Worm (Caenorhabditis elegans) whole organism, young adult: ENCODE results near the gene tbx-7.

Experiments used
- F10E7.11 ChIP-seq: sonication (generic microtip); optimal IDR thresholded peaks from 2 replicates; lab custom pipeline; 2017; ENCODE audit warnings: mild to moderate bottlenecking, missing genetic modification characterization, moderate library complexity, missing compliant biosample characterization
- Y56A3A.18 ChIP-seq: fragments of 200-800 bp; sonication (Bioruptor generic); IDR thresholded peaks from 2 replicates; pipeline ENCODE4 v1.3.6; 2022; ENCODE audit warnings: missing genetic modification reagents, missing genetic modification characterization, missing compliant biosample characterization
- ama-1 ChIP-seq, 3 experiments: fragments of 150-350 bp in 1 of 3; sonication (generic microtip) in 2 of 3; optimal IDR thresholded peaks; 2 replicates each; lab custom pipeline; 2014 to 2018; ENCODE audit warnings: missing biosample characterization in 2 of 3, missing genetic modification characterization in 2 of 3, missing genetic modification reagents in 2 of 3
- dpl-1 ChIP-seq: fragments of 150-350 bp; optimal IDR thresholded peaks from 2 replicates; lab custom pipeline; 2014; ENCODE audit warnings: missing biosample characterization, missing genetic modification reagents, missing genetic modification characterization
- him-1 ChIP-seq: sonication (generic microtip); optimal IDR thresholded peaks from 2 replicates; lab custom pipeline; 2016; ENCODE audit warnings: missing genotype, missing genetic modification reagents, missing genetic modification characterization, missing compliant biosample characterization
- pha-4 ChIP-seq: fragments of 150-350 bp; sonication (generic microtip); optimal IDR thresholded peaks from 2 replicates; lab custom pipeline; 2014; ENCODE audit warnings: missing biosample characterization, missing genetic modification reagents, missing genetic modification characterization
- snpc-4 ChIP-seq, 5 experiments: fragments of 150-350 bp in 1 of 5; sonication (generic microtip) in 4 of 5; optimal IDR thresholded peaks; 2 replicates each; lab custom pipeline; 2014 to 2018; ENCODE audit warnings: missing genetic modification characterization in 5 of 5, missing biosample characterization in 3 of 5, antibody characterized with exemption in 2 of 5, mild to moderate bottlenecking in 2 of 5, missing compliant biosample characterization in 2 of 5, missing genotype in 2 of 5, moderate library complexity in 2 of 5, missing genetic modification reagents in 1 of 5
- unc-62 ChIP-seq: fragments of 150-350 bp; optimal IDR thresholded peaks from 2 replicates; lab custom pipeline; 2014; ENCODE audit warnings: missing biosample characterization, missing genetic modification reagents, missing genetic modification characterization
- xnd-1 ChIP-seq: sonication (generic microtip); optimal IDR thresholded peaks from 2 replicates; lab custom pipeline; 2016; ENCODE audit warnings: missing genotype, missing genetic modification reagents, missing genetic modification characterization, missing compliant biosample characterization

- TF ChIP-seq xnd-1 (tag; lab: Kevin White, UChicago) (no peak), pha-4 (tag; lab: Kevin White, UChicago) (no peak), F10E7.11 (tag; lab: Kevin White, UChicago) (no peak), dpl-1 (GFP tag; lab: Kevin White, UChicago) (no peak), him-1 (tag; lab: Kevin White, UChicago) (no peak), Y56A3A.18 (GFP tag; lab: Robert Waterston, UW) (no peak), snpc-4 (GFP tag; optimal IDR thresholded peaks at IDR 0.05; lab: Kevin White, UChicago) (no peak), snpc-4 (tag; optimal IDR thresholded peaks at IDR 0.05; lab: Kevin White, UChicago) (no peak), unc-62 (GFP tag; lab: Kevin White, UChicago) (no peak), ama-1 (optimal IDR thresholded peaks at IDR 0.05; lab: Kevin White, UChicago) (no peak), ama-1 (GFP tag; optimal IDR thresholded peaks at IDR 0.05; lab: Kevin White, UChicago) (no peak)
These were observed 37.0 kb downstream of the tbx-7 start, which contains the start of gene T04C9.2 for ce11 chrIII:5991142-5991930.
